Worm (Caenorhabditis elegans): ENCODE results near the gene Y51H7C.9.

Y51H7C.9 gene

ce11 chrII:1437449-1438335 lies 26.4 kb upstream of the Y51H7C.9 start, which contains the start of gene nol-6:
Gene nol-6 (minus strand): TSS chrII:1437499.
- no peak for TF ChIP-seq grh-1 (GFP tag; IDR thresholded peaks at IDR 0.05)
- TF ChIP-seq irx-1 (tag; optimal IDR thresholded peaks at IDR 0.05) = no peak
- TF ChIP-seq jun-1 (tag; optimal IDR thresholded peaks at IDR 0.05) = no peak
- TF ChIP-seq egl-13 (tag; optimal IDR thresholded peaks at IDR 0.05) = no peak
- no peak for TF ChIP-seq nhr-84 (tag; optimal IDR thresholded peaks at IDR 0.05)
- TF ChIP-seq mef-2 (tag; optimal IDR thresholded peaks at IDR 0.05) = no peak
- no peak for TF ChIP-seq hlh-4 (tag; optimal IDR thresholded peaks at IDR 0.05)
- peak; percentile 56 for TF ChIP-seq nhr-85 (tag)
- no peak for TF ChIP-seq nhr-47 (tag; optimal IDR thresholded peaks at IDR 0.05)
- TF ChIP-seq pqm-1 (tag; optimal IDR thresholded peaks at IDR 0.05) = no peak
- TF ChIP-seq pag-3 (tag; optimal IDR thresholded peaks at IDR 0.05; ENCODE audit: borderline replicate concordance, insufficient read depth) = no peak
- no peak for TF ChIP-seq fkh-8 (tag; optimal IDR thresholded peaks at IDR 0.05)
- no peak for TF ChIP-seq nhr-237 (tag; optimal IDR thresholded peaks at IDR 0.05)
- TF ChIP-seq nhr-77 (tag; optimal IDR thresholded peaks at IDR 0.05) = peak; percentile 9
- TF ChIP-seq elt-2 (tag; optimal IDR thresholded peaks at IDR 0.05) = no peak
- TF ChIP-seq snu-23 (GFP tag; optimal IDR thresholded peaks at IDR 0.05) = peak; percentile 53
- TF ChIP-seq blmp-1 (tag; optimal IDR thresholded peaks at IDR 0.05) = peak; percentile 30
- TF ChIP-seq ceh-90 (tag; optimal IDR thresholded peaks at IDR 0.05) = no peak
- TF ChIP-seq sup-37 (GFP tag; optimal IDR thresholded peaks at IDR 0.05) = no peak
- no peak for TF ChIP-seq zag-1 (tag; optimal IDR thresholded peaks at IDR 0.05)
- no peak for TF ChIP-seq C16A3.4 (tag; optimal IDR thresholded peaks at IDR 0.05)
- no peak for TF ChIP-seq sox-4 (tag; optimal IDR thresholded peaks at IDR 0.05)
- no peak for TF ChIP-seq alr-1 (tag; optimal IDR thresholded peaks at IDR 0.05; ENCODE audit: borderline replicate concordance)
- TF ChIP-seq F16B12.6 (tag; optimal IDR thresholded peaks at IDR 0.05) = peak; percentile 46
- no peak for TF ChIP-seq lir-3 (tag; optimal IDR thresholded peaks at IDR 0.05; ENCODE audit: poor library complexity)
- no peak for TF ChIP-seq dsc-1 (tag; optimal IDR thresholded peaks at IDR 0.05)
- no peak for TF ChIP-seq lin-13 (GFP tag; optimal IDR thresholded peaks at IDR 0.05)
- no peak for TF ChIP-seq nhr-76 (tag; optimal IDR thresholded peaks at IDR 0.05)
- TF ChIP-seq mep-1 (tag; optimal IDR thresholded peaks at IDR 0.05) = no peak
- no peak for TF ChIP-seq ces-1 (GFP tag; optimal IDR thresholded peaks at IDR 0.05)
- TF ChIP-seq mab-9 (GFP tag; IDR thresholded peaks at IDR 0.05) = no peak
- peak; percentile 26 for TF ChIP-seq lin-15B (tag; optimal IDR thresholded peaks at IDR 0.05)
- peak; percentile 61 to 67 for TF ChIP-seq lsy-2 (tag; optimal IDR thresholded peaks at IDR 0.05)
- no peak for TF ChIP-seq ets-5 (GFP tag; IDR thresholded peaks at IDR 0.05)
- peak; percentile 12 for TF ChIP-seq nhr-90 (tag; optimal IDR thresholded peaks at IDR 0.05; ENCODE audit: poor library complexity)
- TF ChIP-seq zip-4 (GFP tag; optimal IDR thresholded peaks at IDR 0.05) = no peak
- no peak for TF ChIP-seq nhr-12 (tag; optimal IDR thresholded peaks at IDR 0.05)
- peak; percentile 19 for TF ChIP-seq unc-130 (tag; optimal IDR thresholded peaks at IDR 0.05)
- no peak for TF ChIP-seq pax-3 (tag; optimal IDR thresholded peaks at IDR 0.05)
- no peak for TF ChIP-seq ceh-88 (GFP tag; IDR thresholded peaks at IDR 0.05)
- no peak for TF ChIP-seq lin-14 (GFP tag; optimal IDR thresholded peaks at IDR 0.05)
- no peak for TF ChIP-seq egl-27 (tag; optimal IDR thresholded peaks at IDR 0.05)
- no peak for TF ChIP-seq aha-1 (tag; optimal IDR thresholded peaks at IDR 0.05)
- no peak for TF ChIP-seq nhr-28 (tag; optimal IDR thresholded peaks at IDR 0.05)
- TF ChIP-seq unc-86 (tag; optimal IDR thresholded peaks at IDR 0.05) = no peak
- TF ChIP-seq ama-1 (optimal IDR thresholded peaks at IDR 0.05) = no peak
- TF ChIP-seq fos-1 (tag; optimal IDR thresholded peaks at IDR 0.05) = no peak
- TF ChIP-seq lin-35 (GFP tag; optimal IDR thresholded peaks at IDR 0.05) = peak; percentile 87 to 96
- TF ChIP-seq ztf-4 (tag; optimal IDR thresholded peaks at IDR 0.05) = no peak
- no peak for TF ChIP-seq hlh-17 (GFP tag; optimal IDR thresholded peaks at IDR 0.05; ENCODE audit: borderline replicate concordance)
- TF ChIP-seq ceh-8 (GFP tag; optimal IDR thresholded peaks at IDR 0.05) = no peak
- no peak for TF ChIP-seq efl-3 (GFP tag; optimal IDR thresholded peaks at IDR 0.05)

Data from whole organism, L1 larva.